Worm (Caenorhabditis elegans) whole organism, L4 larva: ENCODE measurements around the gene srx-117.

Source experiments
- ZK546.5 ChIP-seq, 2 experiments: sonication (generic microtip); optimal IDR thresholded peaks; 2 replicates each; lab custom pipeline; 2017; ENCODE audit warnings: missing biosample characterization in 2 of 2, missing genetic modification characterization in 2 of 2
- dpl-1 ChIP-seq: fragments of 150-350 bp; optimal IDR thresholded peaks from 2 replicates; lab custom pipeline; 2014; ENCODE audit warnings: missing biosample characterization, missing genetic modification reagents, missing genetic modification characterization
- egl-27 ChIP-seq: sonication (generic microtip); optimal IDR thresholded peaks from 3 replicates; lab custom pipeline; 2017; ENCODE audit warnings: missing biosample characterization, missing genetic modification reagents, missing genetic modification characterization
- fos-1 ChIP-seq: fragments of 150-350 bp; optimal IDR thresholded peaks from 2 replicates; lab custom pipeline; 2014; ENCODE audit warnings: missing biosample characterization, missing genetic modification characterization
- lin-13 ChIP-seq: fragments of 150-350 bp; optimal IDR thresholded peaks from 2 replicates; lab custom pipeline; 2014; ENCODE audit warnings: missing biosample characterization, missing genetic modification reagents, missing genetic modification characterization
- lin-15B ChIP-seq: fragments of 150-350 bp; sonication (generic microtip); optimal IDR thresholded peaks from 3 replicates; lab custom pipeline; 2014; ENCODE audit warnings: missing biosample characterization, missing genetic modification characterization
- lir-3 ChIP-seq: sonication (generic microtip); optimal IDR thresholded peaks from 2 replicates; lab custom pipeline; 2016; ENCODE audit warnings: mild to moderate bottlenecking, missing genetic modification characterization, missing compliant biosample characterization
- nhr-11 ChIP-seq: fragments of 150-350 bp; optimal IDR thresholded peaks from 2 replicates; lab custom pipeline; 2014; ENCODE audit warnings: missing biosample characterization, missing genetic modification characterization
- nhr-6 ChIP-seq: fragments of 150-350 bp; optimal IDR thresholded peaks from 2 replicates; lab custom pipeline; 2014; ENCODE audit warnings: missing biosample characterization, missing genetic modification characterization
- spr-1 ChIP-seq: sonication (generic microtip); optimal IDR thresholded peaks from 2 replicates; lab custom pipeline; 2016; ENCODE audit warnings: mild to moderate bottlenecking, missing genetic modification characterization, missing compliant biosample characterization

DNA sequence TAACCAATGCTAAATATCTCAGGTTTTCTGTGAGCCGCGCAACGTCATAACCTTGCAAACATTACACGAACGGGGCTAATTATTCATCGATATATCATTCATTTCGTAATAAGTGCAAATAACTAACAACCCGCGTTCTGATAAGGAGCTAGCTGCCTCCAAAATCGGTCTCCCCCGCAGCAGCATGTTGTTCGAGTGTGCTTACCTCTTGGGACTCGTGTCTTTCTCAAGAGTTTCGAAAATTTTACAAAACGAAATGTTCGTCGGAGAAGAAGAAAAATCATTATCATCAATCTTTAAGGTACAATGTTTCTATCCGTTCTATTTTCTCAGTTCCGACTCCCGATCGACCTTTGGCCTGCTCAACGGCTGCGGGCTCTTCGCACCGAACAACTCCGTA, 33.7 kb downstream of the srx-117 start:
- TF ChIP-seq dpl-1 (GFP tag; lab: Kevin White, UChicago) (no peak), lin-15B (no peak), lin-13 (GFP tag; lab: Kevin White, UChicago) (no peak), nhr-11 (tag; lab: Kevin White, UChicago) (no peak), nhr-6 (tag; lab: Kevin White, UChicago) (no peak), spr-1 (tag; lab: Kevin White, UChicago) (no peak), ZK546.5 (tag; optimal IDR thresholded peaks at IDR 0.05; lab: Kevin White, UChicago) (no peak), fos-1 (tag; lab: Kevin White, UChicago) (no peak), lir-3 (tag; lab: Kevin White, UChicago) (no peak), egl-27 (tag; lab: Kevin White, UChicago) (no peak)
